Fruit fly (Drosophila melanogaster): Measurements from ENCODE around the gene CG9312.

Gene CG9312

DNA sequence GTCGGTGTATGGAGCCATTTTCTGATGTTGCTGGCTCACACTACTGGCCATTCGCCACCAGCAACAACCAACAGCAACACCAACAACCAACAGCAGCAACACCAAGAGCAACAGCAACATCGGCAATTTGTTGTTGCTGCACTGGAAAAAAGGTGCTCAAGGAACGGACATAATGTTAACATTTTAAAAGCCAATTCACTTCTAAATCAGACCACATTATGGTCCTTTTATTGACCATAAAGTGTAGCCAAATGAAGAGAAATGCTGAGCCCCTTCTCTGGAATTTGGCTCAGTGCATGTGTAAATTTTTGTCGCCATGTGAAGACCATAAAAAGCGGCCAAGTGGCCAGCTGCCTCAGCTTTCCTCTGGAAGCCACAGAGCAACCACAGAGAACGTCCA is 48.7 kb upstream of the CG9312 start (continued):
- no peak for TF ChIP-seq Nf-YB (GFP tag; optimal IDR thresholded peaks at IDR 0.05)
- TF ChIP-seq CG43689 (GFP tag; IDR thresholded peaks at IDR 0.05) = no peak
- no peak for TF ChIP-seq Usf (GFP tag; optimal IDR thresholded peaks at IDR 0.05)
- no peak for TF ChIP-seq repo (GFP tag; optimal IDR thresholded peaks at IDR 0.05)
- TF ChIP-seq CG9932 (GFP tag; IDR thresholded peaks at IDR 0.05) = no peak
- TF ChIP-seq CG14860 (GFP tag; IDR thresholded peaks at IDR 0.05; ENCODE audit: partially characterized antibody) = no peak
- peak; percentile 39 for TF ChIP-seq CG13624 (GFP tag; optimal IDR thresholded peaks at IDR 0.05)
- TF ChIP-seq Fer2 (tag; optimal IDR thresholded peaks at IDR 0.05) = no peak
- no peak for TF ChIP-seq tio (GFP tag; optimal IDR thresholded peaks at IDR 0.05)
- TF ChIP-seq CG15479 (GFP tag; optimal IDR thresholded peaks at IDR 0.05) = no peak
- no peak for TF ChIP-seq CG10979 (tag; optimal IDR thresholded peaks at IDR 0.05)
- TF ChIP-seq CG6791 (GFP tag; IDR thresholded peaks at IDR 0.05; ENCODE audit: partially characterized antibody) = no peak
- no peak for TF ChIP-seq chif (GFP tag; optimal IDR thresholded peaks at IDR 0.05)
- TF ChIP-seq hbn (GFP tag; IDR thresholded peaks at IDR 0.05; ENCODE audit: partially characterized antibody) = no peak
- TF ChIP-seq Mrtf (GFP tag; IDR thresholded peaks at IDR 0.05) = no peak
- TF ChIP-seq slou (GFP tag; optimal IDR thresholded peaks at IDR 0.05) = no peak
- no peak for TF ChIP-seq CG11398 (GFP tag; optimal IDR thresholded peaks at IDR 0.05)
- peak; percentile 17 for TF ChIP-seq Sox102F (GFP tag; optimal IDR thresholded peaks at IDR 0.05)
- no peak for TF ChIP-seq CG11093 (GFP tag; IDR thresholded peaks at IDR 0.05)
- no peak for TF ChIP-seq twi (tag; optimal IDR thresholded peaks at IDR 0.05)
- TF ChIP-seq en (GFP tag; optimal IDR thresholded peaks at IDR 0.05) = no peak
- TF ChIP-seq Elba2 (GFP tag; optimal IDR thresholded peaks at IDR 0.05) = no peak
- no peak for TF ChIP-seq CG2129 (GFP tag; IDR thresholded peaks at IDR 0.05; ENCODE audit: partially characterized antibody)
- TF ChIP-seq CG4424 (GFP tag; optimal IDR thresholded peaks at IDR 0.05) = no peak
- no peak for TF ChIP-seq trh (GFP tag; optimal IDR thresholded peaks at IDR 0.05)
- no peak for TF ChIP-seq lbe (GFP tag; optimal IDR thresholded peaks at IDR 0.05)
- no peak for TF ChIP-seq CG4404 (GFP tag; IDR thresholded peaks at IDR 0.05)
- TF ChIP-seq CG42726 (GFP tag; IDR thresholded peaks at IDR 0.05; ENCODE audit: partially characterized antibody) = no peak
- no peak for TF ChIP-seq TFAM (GFP tag; optimal IDR thresholded peaks at IDR 0.05)
- peak; percentile 7 for TF ChIP-seq Ets97D (GFP tag; optimal IDR thresholded peaks at IDR 0.05)
- TF ChIP-seq CG12155 (GFP tag; optimal IDR thresholded peaks at IDR 0.05) = no peak
- no peak for TF ChIP-seq stc (GFP tag; IDR thresholded peaks at IDR 0.05)
- no peak for TF ChIP-seq chinmo (GFP tag; IDR thresholded peaks at IDR 0.05; ENCODE audit: partially characterized antibody)
- TF ChIP-seq Dref (GFP tag; IDR thresholded peaks at IDR 0.05) = no peak
- no peak for TF ChIP-seq btn (GFP tag; optimal IDR thresholded peaks at IDR 0.05)
- no peak for TF ChIP-seq cato (GFP tag; optimal IDR thresholded peaks at IDR 0.05; ENCODE audit: borderline replicate concordance)
- no peak for TF ChIP-seq Scr (GFP tag; IDR thresholded peaks at IDR 0.05; ENCODE audit: partially characterized antibody)
- no peak for TF ChIP-seq CG31365 (tag; optimal IDR thresholded peaks at IDR 0.05)
- TF ChIP-seq esg (GFP tag; conservative IDR thresholded peaks at IDR 0.05) = no peak; the same call in 1 of the 2 replicates
- TF ChIP-seq CG34422 (GFP tag; IDR thresholded peaks at IDR 0.05) = no peak
- no peak for TF ChIP-seq CG17912 (GFP tag; optimal IDR thresholded peaks at IDR 0.05)
- no peak for TF ChIP-seq CG18599 (GFP tag; optimal IDR thresholded peaks at IDR 0.05)
- no peak for TF ChIP-seq knrl (GFP tag; IDR thresholded peaks at IDR 0.05; ENCODE audit: partially characterized antibody)
- peak; percentile 21 for TF ChIP-seq Abd-B (GFP tag; optimal IDR thresholded peaks at IDR 0.05)
- no peak for TF ChIP-seq chn (GFP tag; optimal IDR thresholded peaks at IDR 0.05)
- peak; percentile 9 for TF ChIP-seq ind (GFP tag; optimal IDR thresholded peaks at IDR 0.05)
- TF ChIP-seq CG16813 (GFP tag; IDR thresholded peaks at IDR 0.05; ENCODE audit: partially characterized antibody) = no peak
- TF ChIP-seq tx (GFP tag; optimal IDR thresholded peaks at IDR 0.05) = no peak
- peak; percentile 32 for TF ChIP-seq jumu (GFP tag; optimal IDR thresholded peaks at IDR 0.05)
- no peak for TF ChIP-seq C15 (GFP tag; IDR thresholded peaks at IDR 0.05)
- TF ChIP-seq cas (GFP tag; IDR thresholded peaks at IDR 0.05) = no peak
- TF ChIP-seq CG16779 (GFP tag; IDR thresholded peaks at IDR 0.05) = no peak

Data from whole organism, embryonic.